Fruit fly (Drosophila melanogaster) whole organism, embryonic: ENCODE measurements around the gene Hrb27C.

Source experiments
- Atf3 ChIP-seq: fragments of 200-800 bp; sonication (Bioruptor generic); optimal IDR thresholded peaks from 3 replicates; lab custom pipeline; 2016; ENCODE audit warnings: missing biosample characterization, missing genetic modification characterization
- CG12942 ChIP-seq: fragments of 200-800 bp; sonication (Bioruptor generic); optimal IDR thresholded peaks from 3 replicates; lab custom pipeline; 2016; ENCODE audit warnings: missing biosample characterization, missing genetic modification characterization
- CG13287 ChIP-seq: fragments of 200-800 bp; sonication (Bioruptor generic); IDR thresholded peaks from 2 replicates; pipeline ENCODE4 v1.3.6; 2022; ENCODE audit warnings: missing biosample characterization, missing genetic modification characterization; ENCODE audit not compliant: partially characterized antibody
- CG14441 ChIP-seq: fragments of 200-800 bp; sonication (Bioruptor generic); IDR thresholded peaks from 2 replicates; pipeline ENCODE4 v1.3.6; 2022; ENCODE audit warnings: missing biosample characterization, missing genetic modification characterization
- CG14965 ChIP-seq: fragments of 200-800 bp; sonication (Bioruptor generic); optimal IDR thresholded peaks from 2 replicates; lab custom pipeline; 2016; ENCODE audit warnings: missing biosample characterization, missing genetic modification characterization, borderline replicate concordance
- CG15073 ChIP-seq: fragments of 200-800 bp; sonication (Bioruptor generic); optimal IDR thresholded peaks from 2 replicates; lab custom pipeline; 2016; ENCODE audit warnings: missing biosample characterization, missing genetic modification characterization
- CG15601 ChIP-seq: fragments of 200-800 bp; sonication (Bioruptor generic); optimal IDR thresholded peaks from 3 replicates; lab custom pipeline; 2019; ENCODE audit warnings: missing biosample characterization, mild to moderate bottlenecking, missing genetic modification characterization, moderate library complexity
- CG17829 ChIP-seq: fragments of 200-800 bp; optimal IDR thresholded peaks from 2 replicates; lab custom pipeline; 2019; ENCODE audit warnings: missing biosample characterization, mild to moderate bottlenecking, missing genetic modification characterization, moderate library complexity
- CG18599 ChIP-seq: fragments of 200-800 bp; sonication (Bioruptor generic); optimal IDR thresholded peaks from 3 replicates; lab custom pipeline; 2017; ENCODE audit warnings: missing biosample characterization, missing genetic modification characterization, mild to moderate bottlenecking, moderate library complexity, missing genetic modification reagents
- CG2120 ChIP-seq: fragments of 200-800 bp; sonication (Bioruptor generic); optimal IDR thresholded peaks from 3 replicates; lab custom pipeline; 2016; ENCODE audit warnings: missing biosample characterization, missing genetic modification characterization
- CG2712 ChIP-seq: fragments of 200-800 bp; optimal IDR thresholded peaks from 3 replicates; lab custom pipeline; 2019; ENCODE audit warnings: missing biosample characterization, mild to moderate bottlenecking, missing genetic modification characterization, moderate library complexity
- CG34422 ChIP-seq: fragments of 200-800 bp; sonication (Bioruptor generic); IDR thresholded peaks from 3 replicates; pipeline ENCODE4 v1.3.6; 2022; ENCODE audit warnings: missing biosample characterization, missing genetic modification characterization
- CG3726 ChIP-seq: fragments of 200-800 bp; sonication (Bioruptor generic); IDR thresholded peaks from 3 replicates; pipeline ENCODE4, ENCODE4 v1.3.6; 2022; ENCODE audit warnings: missing biosample characterization, missing genetic modification characterization
- CG4328 ChIP-seq: fragments of 200-800 bp; sonication (Bioruptor generic); optimal IDR thresholded peaks from 3 replicates; lab custom pipeline; 2017; ENCODE audit warnings: missing biosample characterization, missing genetic modification reagents, missing genetic modification characterization
- CG4424 ChIP-seq: fragments of 200-800 bp; sonication (Bioruptor generic); optimal IDR thresholded peaks from 3 replicates; lab custom pipeline; 2016; ENCODE audit warnings: missing biosample characterization, missing genetic modification characterization
- CG4730 ChIP-seq: fragments of 200-800 bp; sonication (Bioruptor generic); IDR thresholded peaks from 2 replicates; pipeline ENCODE4 v1.3.6; 2022; ENCODE audit warnings: missing biosample characterization, missing genetic modification characterization
- CG6813 ChIP-seq: fragments of 200-800 bp; sonication (Bioruptor generic); optimal IDR thresholded peaks from 2 replicates; lab custom pipeline; 2017; ENCODE audit warnings: missing biosample characterization, missing genetic modification characterization, mild to moderate bottlenecking, moderate library complexity, missing genetic modification reagents
- CG7556 ChIP-seq: fragments of 200-800 bp; sonication (Bioruptor generic); optimal IDR thresholded peaks from 2 replicates; lab custom pipeline; 2017; ENCODE audit warnings: missing biosample characterization, mild to moderate bottlenecking, missing genetic modification characterization
- CG8359 ChIP-seq: fragments of 200-800 bp; sonication (Bioruptor generic); optimal IDR thresholded peaks from 2 replicates; lab custom pipeline; 2017; ENCODE audit warnings: missing biosample characterization, mild to moderate bottlenecking, missing genetic modification characterization, borderline replicate concordance
- Dp ChIP-seq: fragments of 200-800 bp; sonication (Bioruptor generic); optimal IDR thresholded peaks from 2 replicates; lab custom pipeline; 2018; ENCODE audit warnings: missing biosample characterization, mild to moderate bottlenecking, missing genetic modification characterization, moderate library complexity
- HHEX ChIP-seq: fragments of 200-800 bp; sonication (Bioruptor generic); optimal IDR thresholded peaks from 3 replicates; lab custom pipeline; 2017; ENCODE audit warnings: missing biosample characterization, mild to moderate bottlenecking, missing genetic modification characterization, missing genetic modification reagents
- Hand ChIP-seq: fragments of 200-800 bp; sonication (Bioruptor generic); optimal IDR thresholded peaks from 2 replicates; lab custom pipeline; 2017; ENCODE audit warnings: mild to moderate bottlenecking, missing biosample characterization, missing genetic modification reagents, missing genetic modification characterization
- Hr3 ChIP-seq: fragments of 200-800 bp; sonication (Bioruptor generic); optimal IDR thresholded peaks from 3 replicates; lab custom pipeline; 2016; ENCODE audit warnings: missing biosample characterization, missing genetic modification characterization
- Lpt ChIP-seq: fragments of >200 bp; optimal IDR thresholded peaks from 2 replicates; lab custom pipeline; 2018; ENCODE audit warnings: missing biosample characterization, missing genetic modification characterization
- MBD-R2 ChIP-seq: fragments of 200-800 bp; sonication (Bioruptor generic); IDR thresholded peaks from 2 replicates; pipeline ENCODE4 v1.3.6; 2022; ENCODE audit warnings: missing biosample characterization, missing genetic modification characterization
- NFAT ChIP-seq: fragments of 200-800 bp; sonication (Bioruptor generic); IDR thresholded peaks from 2 replicates; pipeline ENCODE4 v1.3.6; 2022; ENCODE audit warnings: missing biosample characterization, missing genetic modification characterization
- Nf-YA ChIP-seq: fragments of 200-800 bp; sonication (Bioruptor generic); IDR thresholded peaks from 2 replicates; pipeline ENCODE4 v1.3.6; 2022; ENCODE audit warnings: missing biosample characterization, missing genetic modification characterization
- Nf-YC ChIP-seq: fragments of 200-800 bp; optimal IDR thresholded peaks from 3 replicates; lab custom pipeline; 2019; ENCODE audit warnings: missing biosample characterization, mild to moderate bottlenecking, missing genetic modification characterization, moderate library complexity
- Opbp ChIP-seq: fragments of 200-800 bp; sonication (Bioruptor generic); IDR thresholded peaks from 3 replicates; pipeline ENCODE4 v1.3.6; 2022; ENCODE audit warnings: missing biosample characterization, missing genetic modification characterization; ENCODE audit not compliant: partially characterized antibody
- Ssrp ChIP-seq: fragments of 200-800 bp; sonication (Bioruptor generic); optimal IDR thresholded peaks from 2 replicates; lab custom pipeline; 2018; ENCODE audit warnings: missing biosample characterization, mild to moderate bottlenecking, missing genetic modification characterization, moderate library complexity
- ab ChIP-seq: fragments of 200-800 bp; sonication (Bioruptor generic); optimal IDR thresholded peaks from 2 replicates; lab custom pipeline; 2016; ENCODE audit warnings: missing biosample characterization, missing genetic modification characterization
- bigmax ChIP-seq: fragments of 200-800 bp; sonication (Bioruptor generic); optimal IDR thresholded peaks from 2 replicates; lab custom pipeline; 2018; ENCODE audit warnings: missing biosample characterization, mild to moderate bottlenecking, missing genetic modification characterization
- emc ChIP-seq: fragments of 200-800 bp; sonication (Bioruptor generic); optimal IDR thresholded peaks from 2 replicates; lab custom pipeline; 2016; ENCODE audit warnings: missing biosample characterization, missing genetic modification characterization
- ems ChIP-seq: fragments of 200-800 bp; sonication (Bioruptor generic); optimal IDR thresholded peaks from 3 replicates; lab custom pipeline; 2016; ENCODE audit warnings: missing biosample characterization, missing genetic modification characterization
- fd3F ChIP-seq: fragments of 200-800 bp; sonication (Bioruptor generic); optimal IDR thresholded peaks from 2 replicates; lab custom pipeline; 2018; ENCODE audit warnings: missing biosample characterization, mild to moderate bottlenecking, missing genetic modification characterization, moderate library complexity
- fu2 ChIP-seq: fragments of 200-800 bp; sonication (Bioruptor generic); optimal IDR thresholded peaks from 2 replicates; lab custom pipeline; 2016; ENCODE audit warnings: missing biosample characterization, missing genetic modification characterization
- gcm ChIP-seq: fragments of 200-800 bp; sonication (Bioruptor generic); optimal IDR thresholded peaks from 2 replicates; lab custom pipeline; 2019; ENCODE audit warnings: missing biosample characterization, mild to moderate bottlenecking, missing genetic modification characterization, moderate library complexity
- gro ChIP-seq: fragments of 200-800 bp; sonication (Bioruptor generic); optimal IDR thresholded peaks from 2 replicates; lab custom pipeline; 2016; ENCODE audit warnings: missing biosample characterization, missing genetic modification characterization
- her ChIP-seq: fragments of 200-800 bp; sonication (Bioruptor generic); optimal IDR thresholded peaks from 2 replicates; lab custom pipeline; 2016; ENCODE audit warnings: missing biosample characterization, missing genetic modification characterization
- jigr1 ChIP-seq: fragments of 200-800 bp; sonication (Bioruptor generic); IDR thresholded peaks from 3 replicates; pipeline ENCODE4 v1.3.6; 2022; ENCODE audit warnings: missing biosample characterization, missing genetic modification characterization
- luna ChIP-seq: fragments of 200-800 bp; sonication (Bioruptor generic); optimal IDR thresholded peaks from 2 replicates; lab custom pipeline; 2016; ENCODE audit warnings: missing biosample characterization, missing genetic modification characterization
- p53 ChIP-seq: fragments of 200-800 bp; sonication (Bioruptor generic); optimal IDR thresholded peaks from 2 replicates; lab custom pipeline; 2016; ENCODE audit warnings: missing biosample characterization, missing genetic modification characterization
- pho ChIP-seq: fragments of 200-800 bp; sonication (Bioruptor generic); optimal IDR thresholded peaks from 2 replicates; lab custom pipeline; 2016; ENCODE audit warnings: missing biosample characterization, missing genetic modification characterization
- ro ChIP-seq: fragments of 200-800 bp; sonication (Bioruptor generic); IDR thresholded peaks from 2 replicates; pipeline ENCODE4 v1.3.6; 2022; ENCODE audit warnings: missing biosample characterization, missing genetic modification characterization
- ssp ChIP-seq: fragments of 200-800 bp; sonication (Bioruptor generic); IDR thresholded peaks from 2 replicates; pipeline ENCODE4 v1.3.6; 2022; ENCODE audit warnings: missing biosample characterization, missing genetic modification characterization
- twi ChIP-seq: fragments of 200-800 bp; optimal IDR thresholded peaks from 2 replicates; lab custom pipeline; 2019; ENCODE audit warnings: missing biosample characterization, mild to moderate bottlenecking, missing genetic modification characterization, moderate library complexity
- unc-4 ChIP-seq: fragments of 200-800 bp; sonication (Bioruptor generic); IDR thresholded peaks from 2 replicates; pipeline ENCODE4 v1.3.6; 2022; ENCODE audit warnings: missing biosample characterization, missing genetic modification characterization; ENCODE audit not compliant: partially characterized antibody
- unpg ChIP-seq: fragments of 200-800 bp; sonication (Bioruptor generic); optimal IDR thresholded peaks from 3 replicates; lab custom pipeline; 2018; ENCODE audit warnings: missing biosample characterization, mild to moderate bottlenecking, missing genetic modification characterization, moderate library complexity
- zen ChIP-seq: fragments of 200-800 bp; sonication (Bioruptor generic); optimal IDR thresholded peaks from 3 replicates; lab custom pipeline; 2018; ENCODE audit warnings: missing biosample characterization, mild to moderate bottlenecking, missing genetic modification characterization, moderate library complexity
- zf30C ChIP-seq: fragments of 200-800 bp; sonication (Bioruptor generic); optimal IDR thresholded peaks from 3 replicates; lab custom pipeline; 2018; ENCODE audit warnings: missing biosample characterization, mild to moderate bottlenecking, missing genetic modification characterization

The Hrb27C gene

dm6 chr2L:6919203-6919849, 1.2 kb upstream of the Hrb27C start (continued):
- no peak for TF ChIP-seq CG12942 (GFP tag; lab: Kevin White, UChicago)
- no peak for TF ChIP-seq her (GFP tag; lab: Kevin White, UChicago)
- TF ChIP-seq emc, result no peak
- TF ChIP-seq Lpt (GFP tag; lab: Kevin White, UChicago), result no peak
- TF ChIP-seq CG4328 (GFP tag; lab: Kevin White, UChicago), result no peak
- no peak for TF ChIP-seq ems (GFP tag; lab: Kevin White, UChicago)
- no peak for TF ChIP-seq zf30C (GFP tag; lab: Kevin White, UChicago)
- TF ChIP-seq CG7556, result no peak
- TF ChIP-seq CG3726 (GFP tag; lab: Robert Waterston, UW), result no peak
- no peak for TF ChIP-seq ssp (GFP tag; lab: Robert Waterston, UW)
- TF ChIP-seq fd3F (GFP tag; lab: Kevin White, UChicago), result no peak
- TF ChIP-seq CG14441, result no peak
- no peak for TF ChIP-seq NFAT
- TF ChIP-seq pho, result no peak
- no peak for TF ChIP-seq CG6813 (GFP tag; lab: Kevin White, UChicago)
- TF ChIP-seq unpg (GFP tag; lab: Kevin White, UChicago), result no peak
- TF ChIP-seq CG18599 (GFP tag; lab: Kevin White, UChicago), result no peak
- no peak for TF ChIP-seq Hand (GFP tag; lab: Kevin White, UChicago)
- TF ChIP-seq Nf-YA (GFP tag; lab: Robert Waterston, UW), result no peak
- TF ChIP-seq zen (tag; lab: Kevin White, UChicago), result no peak
- no peak for TF ChIP-seq Hr3 (GFP tag; lab: Kevin White, UChicago)
- TF ChIP-seq ab (GFP tag; lab: Kevin White, UChicago), result no peak
- no peak for TF ChIP-seq CG17829 (tag; lab: Kevin White, UChicago)
- peak; percentile 20; the same call in 1 of the 2 replicates for TF ChIP-seq unc-4 (GFP tag; lab: Robert Waterston, UW)
- no peak for TF ChIP-seq CG4424 (GFP tag; lab: Kevin White, UChicago)
- peak; percentile 54 for TF ChIP-seq Nf-YC
- TF ChIP-seq CG2712 (tag; lab: Kevin White, UChicago), result peak; percentile 40
- no peak for TF ChIP-seq fu2 (GFP tag; lab: Kevin White, UChicago)
- TF ChIP-seq CG14965, result no peak
- no peak for TF ChIP-seq gro (GFP tag; lab: Kevin White, UChicago)
- TF ChIP-seq MBD-R2 (GFP tag; lab: Robert Waterston, UW), result peak; percentile 43
- no peak for TF ChIP-seq CG15601 (tag; lab: Kevin White, UChicago)
- TF ChIP-seq bigmax, result peak; percentile 68
- no peak for TF ChIP-seq CG15073 (GFP tag; lab: Kevin White, UChicago)
- TF ChIP-seq jigr1 (GFP tag; lab: Robert Waterston, UW), result no peak
- no peak for TF ChIP-seq gcm
- TF ChIP-seq Dp (GFP tag; lab: Kevin White, UChicago), result no peak
- TF ChIP-seq twi (tag; lab: Kevin White, UChicago), result no peak
- TF ChIP-seq p53, result no peak
- no peak for TF ChIP-seq Atf3 (GFP tag; lab: Kevin White, UChicago)
- no peak for TF ChIP-seq CG2120
- no peak for TF ChIP-seq HHEX (GFP tag; lab: Kevin White, UChicago)
- 0 out of 3 replicates have a peak, but pooled peaks have one; percentile 33 for TF ChIP-seq Opbp (GFP tag; lab: Robert Waterston, UW)
- TF ChIP-seq CG4730, result no peak
- no peak for TF ChIP-seq ro (GFP tag; lab: Robert Waterston, UW)
- TF ChIP-seq Ssrp, result no peak
- TF ChIP-seq luna (GFP tag; lab: Kevin White, UChicago), result no peak
- peak; percentile 10; the same call in 1 of the 2 replicates for TF ChIP-seq CG13287 (GFP tag; lab: Robert Waterston, UW)
- no peak for TF ChIP-seq CG8359 (GFP tag; lab: Kevin White, UChicago)
- TF ChIP-seq CG34422 (GFP tag; lab: Robert Waterston, UW), result peak; percentile 22; the same call in 1 of the 3 replicates
